Worm (Caenorhabditis elegans): ENCODE measurements around the gene cdk-12.

The cdk-12 gene

ce11 chrIII:4372894-4373293, 40.1 kb downstream of the cdk-12 start:
- no peak for TF ChIP-seq nhr-11 (tag; optimal IDR thresholded peaks at IDR 0.05)
- no peak for TF ChIP-seq alr-1 (tag; optimal IDR thresholded peaks at IDR 0.05; ENCODE audit: borderline replicate concordance)
- no peak for TF ChIP-seq elt-2 (tag; optimal IDR thresholded peaks at IDR 0.05)
- TF ChIP-seq skn-1 (tag; optimal IDR thresholded peaks at IDR 0.05) = no peak
- no peak for TF ChIP-seq snu-23 (GFP tag; optimal IDR thresholded peaks at IDR 0.05)
- no peak for TF ChIP-seq unc-130 (tag; optimal IDR thresholded peaks at IDR 0.05)
- no peak for TF ChIP-seq nhr-19 (GFP tag; conservative IDR thresholded peaks at IDR 0.05)
- no peak for TF ChIP-seq isw-1 (GFP tag; IDR thresholded peaks at IDR 0.05)

DNA sequence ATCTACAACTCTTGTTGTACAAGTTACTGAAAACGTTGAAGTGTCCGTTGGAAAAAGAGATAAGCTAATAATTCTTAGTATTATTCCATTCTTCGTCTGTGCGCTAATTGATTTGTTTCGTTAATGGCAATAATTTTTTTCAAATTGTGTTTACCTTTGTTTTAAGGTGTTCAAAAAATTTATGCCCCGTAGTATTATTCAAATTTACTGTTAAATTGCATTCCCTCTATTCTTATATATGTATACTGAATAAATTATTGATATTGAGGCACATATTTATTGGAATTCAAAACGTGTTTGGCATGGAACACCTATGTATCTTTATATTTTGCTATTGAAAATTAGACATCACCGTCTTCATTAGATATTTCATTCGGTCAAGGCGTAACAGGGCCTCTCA, 42.1 kb downstream of the cdk-12 start, which contains the start of gene pals-26:
Gene pals-26 (plus strand): TSS at position 301 of the 400 bp plus-strand sequence.
- TF ChIP-seq ztf-4 (tag; optimal IDR thresholded peaks at IDR 0.05) (no peak), mab-9 (GFP tag; IDR thresholded peaks at IDR 0.05) (no peak), irx-1 (tag; optimal IDR thresholded peaks at IDR 0.05) (no peak), ceh-88 (GFP tag; IDR thresholded peaks at IDR 0.05) (no peak), ets-5 (GFP tag; IDR thresholded peaks at IDR 0.05) (no peak), ces-1 (GFP tag; optimal IDR thresholded peaks at IDR 0.05) (no peak), ceh-8 (GFP tag; optimal IDR thresholded peaks at IDR 0.05) (no peak), Y116A8C.19 (tag; optimal IDR thresholded peaks at IDR 0.05; ENCODE audit: borderline replicate concordance) (no peak), sox-4 (tag; optimal IDR thresholded peaks at IDR 0.05) (no peak), nhr-237 (tag; optimal IDR thresholded peaks at IDR 0.05) (no peak), nhr-28 (tag; optimal IDR thresholded peaks at IDR 0.05) (no peak)

ce11 chrIII:4378600-4379293, 46.0 kb downstream of the cdk-12 start:
- TF ChIP-seq nhr-85 (tag) (peak; percentile 56), skn-1 (tag; optimal IDR thresholded peaks at IDR 0.05) (peak; percentile 27), dpl-1 (GFP tag; optimal IDR thresholded peaks at IDR 0.05) (peak in 1 of 3 experiments; percentile 5), nhr-90 (tag; optimal IDR thresholded peaks at IDR 0.05; ENCODE audit: poor library complexity) (peak; percentile 56), ceh-88 (GFP tag; IDR thresholded peaks at IDR 0.05) (peak; percentile 48; the same call in 1 of the 2 replicates), swsn-7 (tag; optimal IDR thresholded peaks at IDR 0.05) (peak; percentile 52), C16A3.4 (tag; optimal IDR thresholded peaks at IDR 0.05) (peak; percentile 23), mep-1 (tag; optimal IDR thresholded peaks at IDR 0.05) (peak; percentile 50), irx-1 (tag; optimal IDR thresholded peaks at IDR 0.05) (peak; percentile 19), efl-1 (optimal IDR thresholded peaks at IDR 0.05) (peak in 1 of 2 experiments; percentile 38), efl-1 (GFP tag; optimal IDR thresholded peaks at IDR 0.05 in 1 of 2) (peak in 1 of 2 experiments; percentile 61), nhr-71 (tag; optimal IDR thresholded peaks at IDR 0.05) (peak; percentile 62), lir-3 (tag; optimal IDR thresholded peaks at IDR 0.05; ENCODE audit: poor library complexity) (peak; percentile 8), nhr-47 (tag; optimal IDR thresholded peaks at IDR 0.05) (peak; percentile 56), rnt-1 (tag; optimal IDR thresholded peaks at IDR 0.05) (peak; percentile 28), dsc-1 (tag; optimal IDR thresholded peaks at IDR 0.05) (peak; percentile 25), xbp-1 (tag; optimal IDR thresholded peaks at IDR 0.05) (peak; percentile 25), isw-1 (GFP tag; IDR thresholded peaks at IDR 0.05) (peak; percentile 8; the same call in 1 of the 2 replicates), blmp-1 (tag; optimal IDR thresholded peaks at IDR 0.05) (peak; percentile 28), nhr-19 (GFP tag; conservative IDR thresholded peaks at IDR 0.05) (peak; percentile 81), tbx-2 (tag; optimal IDR thresholded peaks at IDR 0.05) (peak; percentile 23), fkh-8 (tag; optimal IDR thresholded peaks at IDR 0.05) (peak; percentile 29), lin-35 (GFP tag; optimal IDR thresholded peaks at IDR 0.05) (peak in 1 of 2 experiments; percentile 21), elt-3 (tag; optimal IDR thresholded peaks at IDR 0.05) (peak in 1 of 6 experiments; percentile 17), aly-2 (tag; optimal IDR thresholded peaks at IDR 0.05) (peak; percentile 30), mdl-1 (tag; optimal IDR thresholded peaks at IDR 0.05) (peak in 1 of 2 experiments; percentile 1), pax-3 (tag; optimal IDR thresholded peaks at IDR 0.05) (peak; percentile 13), nhr-20 (tag; optimal IDR thresholded peaks at IDR 0.05) (peak; percentile 48), lsy-2 (tag; optimal IDR thresholded peaks at IDR 0.05) (peak; percentile 30 to 65), snu-23 (GFP tag; optimal IDR thresholded peaks at IDR 0.05) (peak; percentile 52), grh-1 (GFP tag; IDR thresholded peaks at IDR 0.05) (0 out of 2 replicates have a peak, but pooled peaks have one; percentile 28)

Measured in whole organism, L1 larva.